Fruit fly (Drosophila melanogaster): ENCODE measurements around the gene MtnF.

The MtnF gene

dm6 chr3R:24601069-24601468, 33.9 kb downstream of the MtnF start:
- TF ChIP-seq Dif (GFP tag; optimal IDR thresholded peaks at IDR 0.05; ENCODE audit: partially characterized antibody) (no peak), Sp1 (GFP tag; optimal IDR thresholded peaks at IDR 0.05) (peak; percentile 1), rgr (GFP tag; optimal IDR thresholded peaks at IDR 0.05) (peak; percentile 0)

dm6 chr3R:24598549-24599204, 36.3 kb downstream of the MtnF start:
- TF ChIP-seq HLH106 (tag; optimal IDR thresholded peaks at IDR 0.05) = no peak
- TF ChIP-seq CrebA (GFP tag; optimal IDR thresholded peaks at IDR 0.05; ENCODE audit: borderline replicate concordance) = no peak
- TF ChIP-seq lola (GFP tag; optimal IDR thresholded peaks at IDR 0.05) = no peak
- TF ChIP-seq dsf (GFP tag; optimal IDR thresholded peaks at IDR 0.05; ENCODE audit: borderline replicate concordance) = no peak
- no peak for TF ChIP-seq dl (GFP tag; optimal IDR thresholded peaks at IDR 0.05; ENCODE audit: insufficient read depth in 1 of 2, partially characterized antibody in 2 of 2)
- no peak for TF ChIP-seq Rel (GFP tag; optimal IDR thresholded peaks at IDR 0.05)
- no peak for TF ChIP-seq Rel (tag; optimal IDR thresholded peaks at IDR 0.05)
- TF ChIP-seq sv (GFP tag; optimal IDR thresholded peaks at IDR 0.05) = no peak
- no peak for TF ChIP-seq Dfd (GFP tag; optimal IDR thresholded peaks at IDR 0.05)
- TF ChIP-seq N (GFP tag; optimal IDR thresholded peaks at IDR 0.05) = no peak
- peak; percentile 7 for TF ChIP-seq psq (GFP tag; optimal IDR thresholded peaks at IDR 0.05)
- peak; percentile 11 for TF ChIP-seq fru (GFP tag; optimal IDR thresholded peaks at IDR 0.05)
- TF ChIP-seq CG32264 (GFP tag; optimal IDR thresholded peaks at IDR 0.05) = no peak
- no peak for TF ChIP-seq CG9705 (GFP tag; optimal IDR thresholded peaks at IDR 0.05)

- TF ChIP-seq GATAd (GFP tag; optimal IDR thresholded peaks at IDR 0.05) (no peak), Hr78 (GFP tag; optimal IDR thresholded peaks at IDR 0.05) (no peak), Mio (GFP tag; optimal IDR thresholded peaks at IDR 0.05) (no peak), Myc (optimal IDR thresholded peaks at IDR 0.05) (no peak), fru (GFP tag; optimal IDR thresholded peaks at IDR 0.05) (no peak), rgr (GFP tag; optimal IDR thresholded peaks at IDR 0.05) (no peak), Rel (GFP tag; optimal IDR thresholded peaks at IDR 0.05) (no peak), Rel (tag; optimal IDR thresholded peaks at IDR 0.05) (no peak)
These were observed 38.1 kb downstream of the MtnF start for dm6 chr3R:24596881-24597280.

dm6 chr3R:24595330-24596114, 39.4 kb downstream of the MtnF start:
- TF ChIP-seq Abd-B (GFP tag; optimal IDR thresholded peaks at IDR 0.05) (no peak), Hr78 (GFP tag; optimal IDR thresholded peaks at IDR 0.05) (no peak), Rel (GFP tag; optimal IDR thresholded peaks at IDR 0.05) (no peak), Rel (tag; optimal IDR thresholded peaks at IDR 0.05) (no peak), psq (GFP tag; optimal IDR thresholded peaks at IDR 0.05) (no peak), foxo (GFP tag; optimal IDR thresholded peaks at IDR 0.05) (no peak), Dif (GFP tag; optimal IDR thresholded peaks at IDR 0.05; ENCODE audit: partially characterized antibody) (no peak), pan (optimal IDR thresholded peaks at IDR 0.05) (no peak), N (GFP tag; optimal IDR thresholded peaks at IDR 0.05) (no peak), CG32264 (GFP tag; optimal IDR thresholded peaks at IDR 0.05) (no peak), br (GFP tag; optimal IDR thresholded peaks at IDR 0.05) (no peak), jim (GFP tag; optimal IDR thresholded peaks at IDR 0.05) (no peak), Hnf4 (GFP tag; optimal IDR thresholded peaks at IDR 0.05) (no peak), lola (GFP tag; optimal IDR thresholded peaks at IDR 0.05) (no peak), usp (GFP tag; optimal IDR thresholded peaks at IDR 0.05) (no peak), brk (GFP tag; optimal IDR thresholded peaks at IDR 0.05) (no peak), OdsH (GFP tag; optimal IDR thresholded peaks at IDR 0.05) (no peak), dmrt93B (GFP tag; optimal IDR thresholded peaks at IDR 0.05) (no peak), CG9705 (GFP tag; optimal IDR thresholded peaks at IDR 0.05) (no peak), HLH106 (tag; optimal IDR thresholded peaks at IDR 0.05) (no peak), Sp1 (GFP tag; optimal IDR thresholded peaks at IDR 0.05) (no peak)

DNA sequence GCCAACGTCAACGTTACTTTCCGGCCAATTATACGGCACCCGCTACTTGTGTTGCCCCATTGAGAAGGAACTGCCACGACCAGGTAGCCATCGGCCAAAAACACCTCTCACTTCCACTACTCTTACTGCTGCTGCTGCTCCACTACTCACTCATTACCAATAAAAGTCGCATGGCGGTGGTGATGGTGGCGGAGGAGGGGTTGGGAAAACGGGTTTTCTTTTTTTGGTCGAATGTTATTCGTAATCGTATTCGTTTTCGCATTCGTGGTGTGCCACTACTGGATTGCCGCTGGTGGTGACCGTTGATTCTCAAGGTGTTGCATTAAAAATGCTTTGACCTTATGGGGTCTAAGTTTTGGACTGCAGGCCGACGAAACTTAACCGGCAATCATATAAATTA, 41.2 kb downstream of the MtnF start:
- TF ChIP-seq psq (GFP tag; optimal IDR thresholded peaks at IDR 0.05) (peak; percentile 28), Sp1 (GFP tag; optimal IDR thresholded peaks at IDR 0.05) (no peak), Dif (GFP tag; optimal IDR thresholded peaks at IDR 0.05; ENCODE audit: partially characterized antibody) (peak; percentile 58), Vsx2 (GFP tag; optimal IDR thresholded peaks at IDR 0.05; ENCODE audit: partially characterized antibody) (peak; percentile 74), h (GFP tag; optimal IDR thresholded peaks at IDR 0.05) (no peak), N (GFP tag; optimal IDR thresholded peaks at IDR 0.05) (no peak)

All from whole organism, wandering third instar larva.